Fruit fly (Drosophila melanogaster) whole organism, wandering third instar larva: ENCODE data around the gene Taf4.

Source experiments
- CrebA ChIP-seq: fragments of 200-800 bp; sonication (Bioruptor generic); optimal IDR thresholded peaks from 2 replicates; lab custom pipeline; 2016; ENCODE audit warnings: missing biosample characterization, mild to moderate bottlenecking, missing genetic modification characterization, borderline replicate concordance
- Hr78 ChIP-seq: fragments of >200 bp; optimal IDR thresholded peaks from 2 replicates; lab custom pipeline; 2017; ENCODE audit warnings: missing biosample characterization, missing genetic modification characterization
- Myc ChIP-seq: fragments of >200 bp; optimal IDR thresholded peaks from 2 replicates; lab custom pipeline; 2017
- Sp1 ChIP-seq: fragments of 200-800 bp; sonication (Bioruptor generic); optimal IDR thresholded peaks from 3 replicates; lab custom pipeline; 2019; ENCODE audit warnings: missing biosample characterization, mild to moderate bottlenecking, missing genetic modification characterization, moderate library complexity
- Vsx2 ChIP-seq: fragments of 200-300, 225-300 bp; sonication (Bioruptor generic); optimal IDR thresholded peaks from 2 replicates; lab custom pipeline; 2018; ENCODE audit warnings: missing biosample characterization, missing genetic modification characterization; ENCODE audit not compliant: partially characterized antibody
- brk ChIP-seq: fragments of 200-800 bp; sonication (Bioruptor generic); optimal IDR thresholded peaks from 2 replicates; lab custom pipeline; 2016; ENCODE audit warnings: missing biosample characterization, mild to moderate bottlenecking, missing genetic modification characterization
- dmrt93B ChIP-seq: fragments of 200-800 bp; sonication (Bioruptor generic); optimal IDR thresholded peaks from 2 replicates; lab custom pipeline; 2018; ENCODE audit warnings: missing biosample characterization, mild to moderate bottlenecking, missing genetic modification characterization
- ey ChIP-seq: fragments of 200-800 bp; sonication (Bioruptor generic); optimal IDR thresholded peaks from 2 replicates; lab custom pipeline; 2016; ENCODE audit warnings: missing biosample characterization, missing genetic modification characterization
- foxo ChIP-seq, 2 experiments: fragments of 200-800 bp; sonication (Bioruptor generic); optimal IDR thresholded peaks; 2 replicates in 1 of 2; 3 replicates in 1 of 2; lab custom pipeline; 2016 to 2017; ENCODE audit warnings: missing biosample characterization in 2 of 2, missing genetic modification characterization in 2 of 2
- h ChIP-seq: fragments of 200-800 bp; sonication (Bioruptor generic); optimal IDR thresholded peaks from 3 replicates; lab custom pipeline; 2016; ENCODE audit warnings: missing biosample characterization, mild to moderate bottlenecking, missing genetic modification characterization
- lola ChIP-seq: fragments of >200 bp; optimal IDR thresholded peaks from 2 replicates; lab custom pipeline; 2017; ENCODE audit warnings: missing biosample characterization, missing genetic modification characterization
- pan ChIP-seq: fragments of >200 bp; optimal IDR thresholded peaks from 2 replicates; lab custom pipeline; 2017
- sv ChIP-seq: fragments of 200-800 bp; sonication (Bioruptor generic); optimal IDR thresholded peaks from 3 replicates; lab custom pipeline; 2016; ENCODE audit warnings: missing biosample characterization, missing genetic modification characterization
- usp ChIP-seq: fragments of >200 bp; optimal IDR thresholded peaks from 2 replicates; lab custom pipeline; 2017; ENCODE audit warnings: missing biosample characterization, missing genetic modification characterization

- no peak for TF ChIP-seq sv (GFP tag; lab: Kevin White, UChicago)
- TF ChIP-seq Hr78 (GFP tag; lab: Kevin White, UChicago): no peak
- no peak for TF ChIP-seq h (GFP tag; lab: Kevin White, UChicago)
- no peak for TF ChIP-seq lola (GFP tag; lab: Kevin White, UChicago)
- TF ChIP-seq Myc (lab: Kevin White, UChicago): no peak
- no peak for TF ChIP-seq CrebA (GFP tag; lab: Kevin White, UChicago)
- TF ChIP-seq ey (GFP tag; lab: Kevin White, UChicago): no peak
- TF ChIP-seq pan (lab: Kevin White, UChicago): no peak
- TF ChIP-seq Sp1 (GFP tag; lab: Kevin White, UChicago): no peak
- no peak for TF ChIP-seq foxo (GFP tag; optimal IDR thresholded peaks at IDR 0.05; lab: Kevin White, UChicago)
- TF ChIP-seq usp (GFP tag; lab: Kevin White, UChicago): no peak
- no peak for TF ChIP-seq dmrt93B
- no peak for TF ChIP-seq Vsx2 (GFP tag; lab: Kevin White, UChicago)
- TF ChIP-seq brk: no peak
Measured at dm6 chr3L:16145931-16146538, 33.0 kb downstream of the Taf4 start.
